Fruit fly (Drosophila melanogaster): Measurements from ENCODE around the gene CG14223.
A peak's percentile ranks its signal among the peaks of the same experiment; 100 is the strongest.

Gene CG14223

DNA sequence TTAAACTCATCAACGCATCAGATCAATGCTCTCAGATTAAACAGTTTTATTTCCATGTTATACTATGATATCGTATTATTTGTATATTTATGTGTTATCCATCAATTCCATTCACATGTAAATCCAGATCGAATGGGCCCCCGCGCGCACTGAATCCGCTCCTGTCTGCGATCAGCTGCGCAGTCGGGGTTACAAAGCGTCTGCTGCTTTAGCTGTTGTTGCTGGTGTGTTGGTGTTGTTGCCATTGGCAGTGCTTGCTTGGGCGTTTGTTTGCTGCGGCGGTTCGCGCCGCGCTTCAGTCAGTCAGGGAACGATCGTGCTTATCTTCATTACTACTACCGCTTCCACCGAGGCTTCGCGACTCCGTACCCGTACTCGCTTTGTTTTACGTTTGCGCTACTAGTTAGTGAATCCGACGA is 3.2 kb upstream of the CG14223 start, which contains the start of gene Zw (continued):
- 0 out of 2 replicates have a peak, but pooled peaks have one; percentile 7 for TF ChIP-seq CG1024 (GFP tag; IDR thresholded peaks at IDR 0.05)
- peak; percentile 35 for TF ChIP-seq CG11504 (tag; optimal IDR thresholded peaks at IDR 0.05)
- TF ChIP-seq CG32772 (GFP tag; IDR thresholded peaks at IDR 0.05) = peak; percentile 59
- TF ChIP-seq BtbVII (GFP tag; optimal IDR thresholded peaks at IDR 0.05) = peak; percentile 26
- TF ChIP-seq CG18764 (GFP tag; optimal IDR thresholded peaks at IDR 0.05) = peak; percentile 11
- peak; percentile 81 for TF ChIP-seq CG11456 (GFP tag; IDR thresholded peaks at IDR 0.05)
- TF ChIP-seq mam (GFP tag; optimal IDR thresholded peaks at IDR 0.05) = peak; percentile 61
- no peak for TF ChIP-seq CrebB (tag; optimal IDR thresholded peaks at IDR 0.05)
- TF ChIP-seq CG12236 (GFP tag; optimal IDR thresholded peaks at IDR 0.05) = no peak
- TF ChIP-seq CG11093 (GFP tag; IDR thresholded peaks at IDR 0.05) = no peak; the same call in 2 of the 3 replicates
- no peak for TF ChIP-seq wek (GFP tag; optimal IDR thresholded peaks at IDR 0.05)
- TF ChIP-seq CG17829 (tag; optimal IDR thresholded peaks at IDR 0.05) = peak; percentile 18
- TF ChIP-seq kah (GFP tag; optimal IDR thresholded peaks at IDR 0.05) = no peak
- TF ChIP-seq HLH54F (GFP tag; optimal IDR thresholded peaks at IDR 0.05) = peak; percentile 53
- TF ChIP-seq toy (GFP tag; IDR thresholded peaks at IDR 0.05) = no peak
- no peak for TF ChIP-seq NC2β (GFP tag; optimal IDR thresholded peaks at IDR 0.05)
- TF ChIP-seq salm (tag; optimal IDR thresholded peaks at IDR 0.05) = no peak
- no peak for TF ChIP-seq cwo (GFP tag; optimal IDR thresholded peaks at IDR 0.05)
- TF ChIP-seq pfk (GFP tag; optimal IDR thresholded peaks at IDR 0.05) = no peak
- peak; percentile 94 for TF ChIP-seq row (GFP tag; IDR thresholded peaks at IDR 0.05)
- TF ChIP-seq CG7786 (GFP tag; optimal IDR thresholded peaks at IDR 0.05) = peak; percentile 49
- peak; percentile 62 for TF ChIP-seq CG14667 (GFP tag; IDR thresholded peaks at IDR 0.05)
- peak in 1 of 3 experiments; percentile 22 for TF ChIP-seq lola (GFP tag; optimal IDR thresholded peaks at IDR 0.05)
- no peak for TF ChIP-seq hth (optimal IDR thresholded peaks at IDR 0.05)
- TF ChIP-seq CG6272 (GFP tag; IDR thresholded peaks at IDR 0.05) = peak; percentile 34; the same call in 1 of the 2 replicates
- no peak for TF ChIP-seq CG12659 (GFP tag; optimal IDR thresholded peaks at IDR 0.05)
- no peak for TF ChIP-seq fd3F (GFP tag; optimal IDR thresholded peaks at IDR 0.05)
- peak; percentile 0 for TF ChIP-seq Fer2 (tag; optimal IDR thresholded peaks at IDR 0.05)
- TF ChIP-seq da (GFP tag; optimal IDR thresholded peaks at IDR 0.05) = no peak
- TF ChIP-seq Awh (GFP tag; IDR thresholded peaks at IDR 0.05) = no peak
- TF ChIP-seq CG10959 (GFP tag; IDR thresholded peaks at IDR 0.05) = 0 out of 2 replicates have a peak, but pooled peaks have one; percentile 36
- TF ChIP-seq NK7.1 (GFP tag; optimal IDR thresholded peaks at IDR 0.05) = no peak
- peak; percentile 27 for TF ChIP-seq Hmr (GFP tag; optimal IDR thresholded peaks at IDR 0.05)
- TF ChIP-seq CG11723 (GFP tag; optimal IDR thresholded peaks at IDR 0.05) = no peak
- TF ChIP-seq sna (GFP tag; IDR thresholded peaks at IDR 0.05; ENCODE audit: partially characterized antibody) = no peak
- no peak for TF ChIP-seq CTCF (GFP tag; optimal IDR thresholded peaks at IDR 0.05)
- TF ChIP-seq CG2129 (GFP tag; IDR thresholded peaks at IDR 0.05; ENCODE audit: partially characterized antibody) = no peak
- no peak for TF ChIP-seq yki (optimal IDR thresholded peaks at IDR 0.05)
- no peak for TF ChIP-seq Spps (tag; optimal IDR thresholded peaks at IDR 0.05)
- no peak for TF ChIP-seq Oaz (GFP tag; IDR thresholded peaks at IDR 0.05)
- TF ChIP-seq Ssrp (tag; optimal IDR thresholded peaks at IDR 0.05) = peak; percentile 29
- peak; percentile 80 for TF ChIP-seq Ets65A (GFP tag)
- no peak for TF ChIP-seq Dfd (GFP tag; optimal IDR thresholded peaks at IDR 0.05)
- peak; percentile 14 for TF ChIP-seq CG18599 (GFP tag; optimal IDR thresholded peaks at IDR 0.05)
- no peak for TF ChIP-seq Ravus (GFP tag; IDR thresholded peaks at IDR 0.05)
- peak; percentile 26 for TF ChIP-seq Sox102F (GFP tag; optimal IDR thresholded peaks at IDR 0.05)
- TF ChIP-seq CG3847 (GFP tag; IDR thresholded peaks at IDR 0.05) = peak; percentile 55
- peak; percentile 47 for TF ChIP-seq CG30431 (GFP tag; optimal IDR thresholded peaks at IDR 0.05)
- no peak for TF ChIP-seq C15 (GFP tag; IDR thresholded peaks at IDR 0.05)
- TF ChIP-seq CG5180 (GFP tag; optimal IDR thresholded peaks at IDR 0.05) = peak; percentile 23
- TF ChIP-seq otp (GFP tag; IDR thresholded peaks at IDR 0.05) = 0 out of 3 replicates have a peak, but pooled peaks have one; percentile 40
- TF ChIP-seq CG1832 (GFP tag; optimal IDR thresholded peaks at IDR 0.05) = no peak

Measured in whole organism, embryonic.